Worm (Caenorhabditis elegans) whole organism, L4/young adult: ENCODE results near the gene T28C6.10.

Source experiments
- W03F9.2 ChIP-seq: fragments of 150-350 bp; optimal IDR thresholded peaks from 2 replicates; lab custom pipeline; 2014; ENCODE audit warnings: missing biosample characterization, missing genetic modification characterization
- dao-5 ChIP-seq: sonication (generic microtip); optimal IDR thresholded peaks from 2 replicates; lab custom pipeline; 2016; ENCODE audit warnings: missing genotype, missing genetic modification characterization, moderate library complexity, missing compliant biosample characterization
- him-1 ChIP-seq: sonication (generic microtip); optimal IDR thresholded peaks from 2 replicates; lab custom pipeline; 2016; ENCODE audit warnings: missing genotype, missing genetic modification reagents, missing genetic modification characterization, missing compliant biosample characterization

- TF ChIP-seq dao-5 (tag; lab: Kevin White, UChicago) (no peak), him-1 (no peak), W03F9.2 (no peak)
Observed at ce11 chrIV:8827500-8827899, 9.8 kb downstream of the T28C6.10 start, which contains the start of gene T28C6.7.
